Fruit fly (Drosophila melanogaster) whole organism, prepupa: ENCODE data around the gene Lamtor5.

Source experiments
- CG15336 ChIP-seq: fragments of 200-800 bp; sonication (Bioruptor generic); IDR thresholded peaks from 2 replicates; pipeline ENCODE4 v1.3.6; 2022; ENCODE audit warnings: missing biosample characterization, missing genetic modification characterization
- CG6854 ChIP-seq: fragments of 200-800 bp; sonication (Bioruptor generic); optimal IDR thresholded peaks from 2 replicates; lab custom pipeline; 2017; ENCODE audit warnings: missing biosample characterization, mild to moderate bottlenecking, missing genetic modification characterization
- Lpt ChIP-seq: fragments of 200-800 bp; sonication (Bioruptor generic); optimal IDR thresholded peaks from 3 replicates; lab custom pipeline; 2016; ENCODE audit warnings: missing biosample characterization, missing genetic modification characterization
- acj6 ChIP-seq: fragments of 200-800 bp; sonication (Bioruptor generic); optimal IDR thresholded peaks from 3 replicates; lab custom pipeline; 2016; ENCODE audit warnings: missing biosample characterization, missing genetic modification characterization
- dsx ChIP-seq: fragments of 200-800 bp; optimal IDR thresholded peaks from 3 replicates; lab custom pipeline; 2019; ENCODE audit warnings: missing biosample characterization, mild to moderate bottlenecking, missing genetic modification characterization, moderate library complexity; ENCODE audit not compliant: poor library complexity, severe bottlenecking
- net ChIP-seq: fragments of 200-800 bp; sonication (Bioruptor generic); optimal IDR thresholded peaks from 3 replicates; lab custom pipeline; 2016; ENCODE audit warnings: missing biosample characterization, missing genetic modification characterization
- vri ChIP-seq: fragments of 200-800 bp; sonication (Bioruptor generic); optimal IDR thresholded peaks from 3 replicates; lab custom pipeline; 2016; ENCODE audit warnings: missing biosample characterization, mild to moderate bottlenecking, missing genetic modification characterization

- TF ChIP-seq Lpt (GFP tag; lab: Kevin White, UChicago) (no peak), acj6 (no peak), dsx (GFP tag; lab: Kevin White, UChicago) (no peak), CG6854 (GFP tag; lab: Kevin White, UChicago) (no peak), net (GFP tag; lab: Kevin White, UChicago) (no peak), vri (GFP tag; lab: Kevin White, UChicago) (no peak), CG15336 (GFP tag; lab: Robert Waterston, UW) (no peak)
These were observed 34.7 kb downstream of the Lamtor5 start for dm6 chrX:1823883-1824609.
